Worm (Caenorhabditis elegans) whole organism, L1 larva: ENCODE results near the gene Y37E11AM.4.

Source experiments
- C16A3.4 ChIP-seq: fragments of 150-350 bp; optimal IDR thresholded peaks from 2 replicates; lab custom pipeline; 2014; ENCODE audit warnings: missing biosample characterization, missing genetic modification characterization
- F16B12.6 ChIP-seq: fragments of 150-350 bp; optimal IDR thresholded peaks from 2 replicates; lab custom pipeline; 2014; ENCODE audit warnings: missing biosample characterization, missing genetic modification characterization
- Y116A8C.19 ChIP-seq: sonication (generic microtip); optimal IDR thresholded peaks from 2 replicates; lab custom pipeline; 2016; ENCODE audit warnings: missing compliant biosample characterization, missing genetic modification characterization, borderline replicate concordance
- aha-1 ChIP-seq: fragments of 150-350 bp; optimal IDR thresholded peaks from 2 replicates; lab custom pipeline; 2014; ENCODE audit warnings: missing biosample characterization, missing genetic modification characterization
- fkh-10 ChIP-seq: sonication (generic microtip); optimal IDR thresholded peaks from 2 replicates; lab custom pipeline; 2017; ENCODE audit warnings: missing biosample characterization, missing genetic modification reagents, missing genetic modification characterization
- fos-1 ChIP-seq: fragments of 150-350 bp; optimal IDR thresholded peaks from 2 replicates; lab custom pipeline; 2014; ENCODE audit warnings: missing biosample characterization, missing genetic modification characterization
- grh-1 ChIP-seq: fragments of 200-800 bp; sonication (Bioruptor generic); IDR thresholded peaks from 2 replicates; pipeline ENCODE4 v1.3.6; 2022; ENCODE audit warnings: missing genetic modification reagents, missing genetic modification characterization, missing compliant biosample characterization
- lin-14 ChIP-seq: fragments of 200-800 bp; sonication (Bioruptor generic); optimal IDR thresholded peaks from 2 replicates; lab custom pipeline; 2018; ENCODE audit warnings: mild to moderate bottlenecking, missing genetic modification characterization, moderate library complexity, missing compliant biosample characterization
- lsy-2 ChIP-seq, 2 experiments: fragments of 150-350 bp; optimal IDR thresholded peaks; 2 replicates each; lab custom pipeline; 2014; ENCODE audit warnings: missing biosample characterization in 2 of 2, missing genetic modification characterization in 2 of 2
- unc-62 ChIP-seq: fragments of 150-350 bp; optimal IDR thresholded peaks from 2 replicates; lab custom pipeline; 2014; ENCODE audit warnings: missing biosample characterization, missing genetic modification reagents, missing genetic modification characterization
- unc-86 ChIP-seq: sonication (generic microtip); optimal IDR thresholded peaks from 2 replicates; lab custom pipeline; 2016; ENCODE audit warnings: missing genetic modification characterization, missing compliant biosample characterization
- zag-1 ChIP-seq: fragments of 150-350 bp; optimal IDR thresholded peaks from 2 replicates; lab custom pipeline; 2014; ENCODE audit warnings: missing biosample characterization, missing genetic modification characterization
- ztf-4 ChIP-seq: fragments of 150-350 bp; optimal IDR thresholded peaks from 2 replicates; lab custom pipeline; 2014; ENCODE audit warnings: missing biosample characterization, missing genetic modification characterization

DNA sequence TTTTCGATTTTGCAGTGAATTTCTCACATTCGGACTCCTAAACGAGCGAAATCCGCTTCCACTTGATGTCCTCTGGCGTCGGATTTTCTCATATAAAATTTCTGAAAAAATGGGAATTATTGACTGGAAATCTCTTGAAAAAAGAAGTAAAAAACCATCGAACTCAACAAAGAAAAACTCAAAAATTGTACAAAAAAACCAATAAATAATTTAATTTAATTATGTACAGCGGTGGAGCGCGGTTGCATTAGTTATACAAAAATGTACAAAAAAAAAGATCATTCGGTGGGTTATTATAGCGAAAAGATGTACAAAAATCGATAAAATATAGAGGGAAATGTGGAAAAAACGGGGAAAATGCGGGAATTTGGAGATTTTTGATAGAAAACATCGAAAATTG lies at the start of gene Y37E11AM.4:
- TF ChIP-seq ztf-4 (tag; lab: Kevin White, UChicago) (no peak), fos-1 (no peak), unc-62 (GFP tag; lab: Kevin White, UChicago) (no peak), grh-1 (GFP tag; lab: Robert Waterston, UW) (no peak), lin-14 (GFP tag; lab: Kevin White, UChicago) (no peak), unc-86 (tag; lab: Kevin White, UChicago) (no peak), zag-1 (no peak), fkh-10 (GFP tag; lab: Kevin White, UChicago) (no peak), Y116A8C.19 (no peak), lsy-2 (tag; optimal IDR thresholded peaks at IDR 0.05; lab: Kevin White, UChicago) (no peak), F16B12.6 (tag; lab: Kevin White, UChicago) (no peak), aha-1 (tag; lab: Kevin White, UChicago) (no peak), C16A3.4 (tag; lab: Kevin White, UChicago) (no peak)
